Worm (Caenorhabditis elegans): ENCODE results near the gene fars-2.

The fars-2 gene

DNA sequence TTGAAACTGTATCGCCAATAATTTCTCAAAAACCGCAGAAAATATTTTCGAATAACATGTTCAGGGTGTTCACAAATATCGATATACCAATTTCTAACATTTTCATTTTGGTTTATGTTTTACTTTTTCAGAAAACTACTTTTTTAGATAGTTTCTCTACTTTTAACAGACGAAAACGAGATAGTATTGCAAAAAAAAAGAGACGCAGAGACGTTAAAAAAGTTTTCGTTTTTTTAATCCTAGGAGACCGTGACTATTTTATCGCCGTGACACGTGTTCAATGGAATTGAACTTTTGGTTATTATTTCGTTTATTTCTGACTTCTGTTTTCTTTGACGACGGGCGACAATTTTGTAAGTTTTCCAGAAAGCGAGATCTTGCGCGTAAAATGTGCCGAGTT lies 59.2 kb downstream of the fars-2 start, which contains the start of gene Y116F11B.7:
Gene Y116F11B.7, plus strand, starts transcription at position 301 of the 400 bp plus-strand sequence.
- TF ChIP-seq ceh-82 (tag; optimal IDR thresholded peaks at IDR 0.05) (no peak), lsy-2 (tag; optimal IDR thresholded peaks at IDR 0.05) (no peak), alr-1 (tag; optimal IDR thresholded peaks at IDR 0.05) (no peak), nhr-21 (tag; optimal IDR thresholded peaks at IDR 0.05) (no peak), sma-9 (GFP tag; optimal IDR thresholded peaks at IDR 0.05) (no peak), sma-9 (tag; optimal IDR thresholded peaks at IDR 0.05) (no peak), C34F6.9 (tag; optimal IDR thresholded peaks at IDR 0.05) (no peak), elt-1 (tag; optimal IDR thresholded peaks at IDR 0.05) (no peak), ZK546.5 (tag; optimal IDR thresholded peaks at IDR 0.05) (no peak), peb-1 (tag; optimal IDR thresholded peaks at IDR 0.05) (no peak), fos-1 (tag; optimal IDR thresholded peaks at IDR 0.05) (no peak), lin-39 (tag; optimal IDR thresholded peaks at IDR 0.05) (no peak), ceh-16 (tag; optimal IDR thresholded peaks at IDR 0.05) (no peak), nhr-6 (tag; optimal IDR thresholded peaks at IDR 0.05) (no peak), mdl-1 (tag; optimal IDR thresholded peaks at IDR 0.05) (no peak)
